Worm (Caenorhabditis elegans): ENCODE measurements around the gene xtr-2.

- TF ChIP-seq nfyb-1 (GFP tag; IDR thresholded peaks at IDR 0.05) (no peak), hrde-1 (tag; optimal IDR thresholded peaks at IDR 0.05; ENCODE audit: borderline replicate concordance) (no peak), lin-40 (tag; optimal IDR thresholded peaks at IDR 0.05) (no peak), B0035.1 (tag; optimal IDR thresholded peaks at IDR 0.05) (no peak), unc-62 (GFP tag; optimal IDR thresholded peaks at IDR 0.05) (no peak), K11D2.4 (GFP tag; IDR thresholded peaks at IDR 0.05) (no peak), F37B4.10 (GFP tag; IDR thresholded peaks at IDR 0.05) (no peak), dpff-1 (tag; optimal IDR thresholded peaks at IDR 0.05) (no peak)
Observed at ce11 chrX:12364804-12365203, 49.4 kb downstream of the xtr-2 start, which contains the start of gene F19H6.5.

All from whole organism, young adult.